Worm (Caenorhabditis elegans): ENCODE data around the gene mltn-7.

DNA sequence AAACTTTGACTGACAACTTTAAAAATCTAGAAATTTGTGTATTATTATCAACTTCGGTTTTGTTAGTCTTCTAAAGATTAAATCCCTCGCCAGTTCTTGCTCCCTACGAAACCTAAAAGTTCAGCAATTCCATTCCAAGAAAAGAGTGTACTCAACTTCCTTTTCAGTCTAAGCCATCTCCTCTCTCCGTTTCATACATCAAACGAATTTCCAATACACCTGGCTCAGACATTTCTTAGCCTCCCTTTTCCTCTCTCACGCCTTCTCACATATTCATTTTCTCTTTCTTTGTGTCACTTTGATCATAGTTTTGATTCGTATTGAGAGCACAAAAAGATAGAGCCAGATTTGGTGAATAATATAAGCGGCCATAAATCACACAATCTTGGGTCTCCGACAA, 26.2 kb downstream of the mltn-7 start, which contains the start of gene nhr-253:
- no peak for TF ChIP-seq lir-3 (tag; optimal IDR thresholded peaks at IDR 0.05; ENCODE audit: poor library complexity)
- no peak for TF ChIP-seq nhr-11 (tag; optimal IDR thresholded peaks at IDR 0.05)
- no peak for TF ChIP-seq unc-62 (GFP tag; optimal IDR thresholded peaks at IDR 0.05)
- no peak for TF ChIP-seq lsy-2 (tag; optimal IDR thresholded peaks at IDR 0.05)
- TF ChIP-seq unc-30 (tag; optimal IDR thresholded peaks at IDR 0.05), result no peak
- TF ChIP-seq ztf-11 (tag; optimal IDR thresholded peaks at IDR 0.05), result no peak
- TF ChIP-seq fos-1 (tag; optimal IDR thresholded peaks at IDR 0.05), result no peak
- TF ChIP-seq nhr-12 (tag; optimal IDR thresholded peaks at IDR 0.05), result no peak
- no peak for TF ChIP-seq grh-1 (GFP tag; IDR thresholded peaks at IDR 0.05)
- TF ChIP-seq jun-1 (tag; optimal IDR thresholded peaks at IDR 0.05), result no peak
- no peak for TF ChIP-seq sox-4 (tag; optimal IDR thresholded peaks at IDR 0.05)
- TF ChIP-seq sup-37 (GFP tag; optimal IDR thresholded peaks at IDR 0.05), result no peak

Measured in whole organism, L1 larva.